Worm (Caenorhabditis elegans) whole organism, young adult: Measurements from ENCODE around the gene C32C4.16.

ENCODE experiments used
- F33H1.4 ChIP-seq: fragments of 200-800 bp; sonication (Bioruptor generic); IDR thresholded peaks from 2 replicates; pipeline ENCODE4 v1.3.6; 2022; ENCODE audit warnings: missing genetic modification reagents, missing genetic modification characterization, missing compliant biosample characterization
- akir-1 ChIP-seq: fragments of 200-800 bp; sonication (Bioruptor generic); optimal IDR thresholded peaks from 2 replicates; lab custom pipeline; 2018; ENCODE audit warnings: mild to moderate bottlenecking, missing genetic modification characterization, moderate library complexity, missing compliant biosample characterization
- ama-1 ChIP-seq, 3 experiments: fragments of 150-350 bp in 1 of 3; sonication (generic microtip) in 2 of 3; optimal IDR thresholded peaks; 2 replicates each; lab custom pipeline; 2014 to 2018; ENCODE audit warnings: missing biosample characterization in 2 of 3, missing genetic modification characterization in 2 of 3, missing genetic modification reagents in 2 of 3
- bed-2 ChIP-seq: fragments of 200-800 bp; sonication (Bioruptor generic); IDR thresholded peaks from 2 replicates; pipeline ENCODE4 v1.3.6; 2022; ENCODE audit warnings: missing genetic modification reagents, missing genetic modification characterization, missing compliant biosample characterization
- cebp-2 ChIP-seq: fragments of 200-800 bp; sonication (Bioruptor generic); IDR thresholded peaks from 2 replicates; pipeline ENCODE4 v1.3.6; 2022; ENCODE audit warnings: missing genetic modification characterization, missing compliant biosample characterization
- ceh-100 ChIP-seq: fragments of 200-800 bp; sonication (Bioruptor generic); IDR thresholded peaks from 2 replicates; pipeline ENCODE4 v1.3.6; 2022; ENCODE audit warnings: missing genetic modification reagents, missing genetic modification characterization, missing compliant biosample characterization
- hrde-1 ChIP-seq: sonication (generic microtip); optimal IDR thresholded peaks from 2 replicates; lab custom pipeline; 2016; ENCODE audit warnings: missing genetic modification characterization, mild to moderate bottlenecking, missing compliant biosample characterization, moderate library complexity, missing genotype, missing genetic modification reagents, borderline replicate concordance
- madf-3 ChIP-seq: fragments of 200-800 bp; sonication (Bioruptor generic); IDR thresholded peaks from 2 replicates; pipeline ENCODE4 v1.3.6; 2022; ENCODE audit warnings: missing genetic modification reagents, missing genetic modification characterization, missing compliant biosample characterization
- nhr-90 ChIP-seq: sonication (generic microtip); optimal IDR thresholded peaks from 2 replicates; lab custom pipeline; 2016; ENCODE audit warnings: missing genotype, mild to moderate bottlenecking, missing genetic modification characterization, missing compliant biosample characterization
- snpc-3.4 ChIP-seq: sonication (generic microtip); optimal IDR thresholded peaks from 2 replicates; lab custom pipeline; 2017; ENCODE audit warnings: missing genetic modification characterization, mild to moderate bottlenecking, missing compliant biosample characterization, antibody characterized with exemption, moderate library complexity, missing genotype, missing genetic modification reagents

- TF ChIP-seq hrde-1 (no peak), cebp-2 (GFP tag; lab: Robert Waterston, UW) (no peak), madf-3 (no peak), ama-1 (optimal IDR thresholded peaks at IDR 0.05; lab: Kevin White, UChicago) (no peak), ama-1 (GFP tag; optimal IDR thresholded peaks at IDR 0.05; lab: Kevin White, UChicago) (no peak), nhr-90 (tag; lab: Kevin White, UChicago) (no peak), akir-1 (GFP tag; lab: Kevin White, UChicago) (no peak), snpc-3.4 (tag; lab: Kevin White, UChicago) (no peak), bed-2 (no peak), ceh-100 (no peak), F33H1.4 (GFP tag; lab: Robert Waterston, UW) (no peak)
These were observed 19.9 kb downstream of the C32C4.16 start, which contains the start of gene twk-12 for ce11 chrV:10667284-10667683.
